Worm (Caenorhabditis elegans): ENCODE results near the gene pqn-67.

pqn-67 gene

ce11 chrV:12928929-12929532 is 4.8 kb downstream of the pqn-67 start, which contains the start of gene T16G1.2:
Gene T16G1.2 (plus strand): TSS chrV:12929482.
- no peak for TF ChIP-seq hmg-1.2 (GFP tag; IDR thresholded peaks at IDR 0.05)

DNA sequence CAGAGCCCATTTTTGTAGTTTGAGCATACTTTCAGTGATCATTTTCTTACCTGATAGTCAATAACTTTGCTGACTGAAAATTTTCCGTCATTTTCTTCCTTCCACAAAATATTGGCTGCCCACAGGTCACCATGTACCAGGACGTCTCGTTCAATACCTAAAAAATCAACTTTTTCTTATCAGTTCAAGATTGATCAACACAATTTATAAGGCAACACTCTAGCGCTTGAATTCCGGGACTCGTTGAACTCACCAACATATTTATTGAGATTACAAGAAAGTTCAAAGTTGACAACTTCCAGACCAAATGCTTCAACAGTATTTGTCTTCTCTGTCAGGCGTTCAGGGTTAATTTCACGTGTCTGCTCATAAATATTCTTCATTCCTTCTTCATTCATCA is 9.4 kb downstream of the pqn-67 start:
- TF ChIP-seq B0019.2 (GFP tag; conservative IDR thresholded peaks at IDR 0.05) = no peak
- TF ChIP-seq aptf-2 (GFP tag; conservative IDR thresholded peaks at IDR 0.05) = no peak
- peak; percentile 78 for TF ChIP-seq nhr-80 (tag; optimal IDR thresholded peaks at IDR 0.05)

DNA sequence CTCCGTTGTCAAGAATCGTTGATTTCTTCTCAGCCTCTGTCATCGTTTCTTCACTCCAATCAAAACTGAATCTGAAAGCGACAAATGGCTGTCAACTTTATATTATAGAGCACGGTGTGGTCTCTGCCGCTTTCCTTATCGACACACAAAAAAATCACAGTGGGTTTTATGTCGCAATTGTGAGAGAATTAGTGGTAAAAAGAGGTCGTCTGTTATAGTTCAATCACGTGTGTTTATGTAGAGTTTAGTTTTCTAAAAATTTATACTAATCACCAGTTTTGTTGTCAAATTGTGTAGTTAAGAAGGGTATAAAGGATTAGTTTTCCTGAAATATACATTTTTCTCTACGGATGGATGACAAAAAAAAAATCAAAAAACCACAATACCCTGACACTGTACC is 10.7 kb downstream of the pqn-67 start, which contains the start of gene T16G1.7:
T16G1.7 (minus strand) TSS at position 137 of the 400 bp plus-strand sequence.
- TF ChIP-seq Y67H2A.10 (GFP tag; conservative IDR thresholded peaks at IDR 0.05) = no peak
- no peak for TF ChIP-seq zim-3 (tag; optimal IDR thresholded peaks at IDR 0.05)
- no peak for TF ChIP-seq tbx-9 (tag; optimal IDR thresholded peaks at IDR 0.05; ENCODE audit: borderline replicate concordance)
- no peak for TF ChIP-seq mes-4 (tag; optimal IDR thresholded peaks at IDR 0.05)
- peak; percentile 59; the same call in 1 of the 2 replicates for TF ChIP-seq dox-1 (GFP tag; IDR thresholded peaks at IDR 0.05)
- TF ChIP-seq repo-1 (tag; optimal IDR thresholded peaks at IDR 0.05) = no peak
- no peak for TF ChIP-seq C17E4.6 (GFP tag; IDR thresholded peaks at IDR 0.05)
- TF ChIP-seq nhr-179 (tag; optimal IDR thresholded peaks at IDR 0.05) = no peak
- TF ChIP-seq ztf-22 (GFP tag; optimal IDR thresholded peaks at IDR 0.05) = peak; percentile 30
- TF ChIP-seq unc-130 (GFP tag; optimal IDR thresholded peaks at IDR 0.05) = no peak
- TF ChIP-seq atf-7 (tag; optimal IDR thresholded peaks at IDR 0.05) = peak; percentile 12
- TF ChIP-seq nhr-80 (tag; optimal IDR thresholded peaks at IDR 0.05) = peak; percentile 98
- TF ChIP-seq Y79H2A.3 (GFP tag; conservative IDR thresholded peaks at IDR 0.05) = no peak
- TF ChIP-seq hmg-20 (GFP tag; IDR thresholded peaks at IDR 0.05) = no peak
- TF ChIP-seq die-1 (tag; optimal IDR thresholded peaks at IDR 0.05) = no peak
- peak; percentile 68 for TF ChIP-seq ets-4 (GFP tag; optimal IDR thresholded peaks at IDR 0.05)
- no peak for TF ChIP-seq nfya-2 (GFP tag; IDR thresholded peaks at IDR 0.05)
- no peak for TF ChIP-seq madf-8 (GFP tag; conservative IDR thresholded peaks at IDR 0.05)
- TF ChIP-seq K12H6.12 (tag; optimal IDR thresholded peaks at IDR 0.05) = no peak
- TF ChIP-seq nhr-90 (tag; optimal IDR thresholded peaks at IDR 0.05) = peak; percentile 29
- TF ChIP-seq F57A8.1 (GFP tag; optimal IDR thresholded peaks at IDR 0.05) = no peak
- TF ChIP-seq cebp-2 (GFP tag; IDR thresholded peaks at IDR 0.05) = no peak

- TF ChIP-seq nhr-80 (tag; optimal IDR thresholded peaks at IDR 0.05) = peak; percentile 90
- no peak for TF ChIP-seq ZK185.1 (tag; optimal IDR thresholded peaks at IDR 0.05; ENCODE audit: poor library complexity, severe bottlenecking)
These were observed 12.9 kb downstream of the pqn-67 start, which contains the start of gene T16G1.6 for ce11 chrV:12937098-12937497. Gene T16G1.6 (minus strand): TSS chrV:12937174.

DNA sequence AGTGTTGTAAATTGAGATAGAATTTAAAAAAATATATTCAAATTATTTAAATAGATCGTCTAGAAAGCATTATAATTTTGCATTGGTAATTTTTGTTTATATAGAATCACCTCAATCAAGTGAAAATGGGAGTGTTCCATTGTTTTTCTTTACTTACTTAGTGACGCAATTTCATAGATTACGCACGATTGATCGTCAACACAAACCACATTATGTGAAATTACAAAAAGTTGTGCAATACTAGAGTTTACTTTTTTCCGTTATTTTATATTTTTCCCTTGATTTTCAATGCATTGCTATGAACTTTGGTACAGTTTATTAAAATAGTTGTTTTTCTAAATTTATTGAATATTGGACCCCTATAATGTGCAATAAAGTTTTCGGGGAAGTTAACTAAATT is 15.2 kb downstream of the pqn-67 start, which contains the start of gene T16G1.5:
T16G1.5 (minus strand) TSS at position 119 of the 400 bp plus-strand sequence.
- TF ChIP-seq nhr-80 (tag; optimal IDR thresholded peaks at IDR 0.05) (peak; percentile 29), D2030.7 (GFP tag; IDR thresholded peaks at IDR 0.05) (no peak)

- no peak for TF ChIP-seq fkh-3 (tag; optimal IDR thresholded peaks at IDR 0.05)
- peak; percentile 2 for TF ChIP-seq nhr-80 (tag; optimal IDR thresholded peaks at IDR 0.05)
- no peak for TF ChIP-seq madf-6 (GFP tag; IDR thresholded peaks at IDR 0.05)
- TF ChIP-seq let-526 (GFP tag; IDR thresholded peaks at IDR 0.05) = no peak
- no peak for TF ChIP-seq sea-2 (GFP tag; IDR thresholded peaks at IDR 0.05)
These were observed 17.7 kb downstream of the pqn-67 start, which contains the start of gene T16G1.4 for ce11 chrV:12941797-12942474. Gene T16G1.4 (minus strand): TSS chrV:12941847.

All from whole organism, young adult.